Worm (Caenorhabditis elegans) whole organism, young adult: ENCODE data around the gene Y24F12A.1.

ENCODE experiments used
- B0019.2 ChIP-seq: fragments of 200-800 bp; sonication (Bioruptor generic); conservative IDR thresholded peaks from 2 replicates; pipeline ENCODE4 v1.3.6; 2022; ENCODE audit warnings: missing genetic modification reagents, missing genetic modification characterization, missing compliant biosample characterization
- F49E8.2 ChIP-seq: sonication (generic microtip); optimal IDR thresholded peaks from 3 replicates; lab custom pipeline; 2017; ENCODE audit warnings: missing genetic modification characterization, mild to moderate bottlenecking, missing compliant biosample characterization, antibody characterized with exemption, moderate library complexity; ENCODE audit not compliant: insufficient read depth
- K12H6.12 ChIP-seq: fragments of 200-800 bp; sonication (Bioruptor generic); optimal IDR thresholded peaks from 2 replicates; lab custom pipeline; 2018; ENCODE audit warnings: mild to moderate bottlenecking, missing genetic modification characterization, missing compliant biosample characterization
- Y67H2A.10 ChIP-seq: fragments of 200-800 bp; sonication (Bioruptor generic); conservative IDR thresholded peaks from 2 replicates; pipeline ENCODE4 v1.3.6; 2022; ENCODE audit warnings: missing genetic modification reagents, missing genetic modification characterization, missing compliant biosample characterization
- chd-7 ChIP-seq: sonication (generic microtip); optimal IDR thresholded peaks from 2 replicates; lab custom pipeline; 2016; ENCODE audit warnings: mild to moderate bottlenecking, missing genetic modification characterization, moderate library complexity, missing compliant biosample characterization
- him-1 ChIP-seq: sonication (generic microtip); optimal IDR thresholded peaks from 2 replicates; lab custom pipeline; 2016; ENCODE audit warnings: missing genotype, missing genetic modification reagents, missing genetic modification characterization, missing compliant biosample characterization
- let-526 ChIP-seq: fragments of 200-800 bp; sonication (Bioruptor generic); IDR thresholded peaks from 2 replicates; pipeline ENCODE4 v1.3.6; 2022; ENCODE audit warnings: missing genetic modification reagents, missing genetic modification characterization, missing compliant biosample characterization
- sea-2 ChIP-seq: fragments of 200-800 bp; sonication (Bioruptor generic); IDR thresholded peaks from 2 replicates; pipeline ENCODE4 v1.3.6; 2022; ENCODE audit warnings: missing genetic modification characterization, missing compliant biosample characterization

ce11 chrIV:11638016-11638415 is 33.0 kb downstream of the Y24F12A.1 start, which contains the start of gene rbm-17:
- TF ChIP-seq him-1 (tag; lab: Kevin White, UChicago): no peak
- TF ChIP-seq sea-2 (GFP tag; lab: Robert Waterston, UW): no peak
- no peak for TF ChIP-seq B0019.2 (GFP tag; lab: Robert Waterston, UW)
- TF ChIP-seq F49E8.2 (tag; lab: Kevin White, UChicago): no peak
- TF ChIP-seq let-526 (GFP tag; lab: Robert Waterston, UW): no peak
- no peak for TF ChIP-seq chd-7 (tag; lab: Kevin White, UChicago)
- TF ChIP-seq Y67H2A.10: no peak
- TF ChIP-seq K12H6.12 (tag; lab: Kevin White, UChicago): no peak
